Fruit fly (Drosophila melanogaster): ENCODE results near the gene CG8003.

CG8003 gene

dm6 chr3L:10647158-10647557, 14.1 kb upstream of the CG8003 start:
- no peak for TF ChIP-seq h (optimal IDR thresholded peaks at IDR 0.05)
- no peak for TF ChIP-seq psq (optimal IDR thresholded peaks at IDR 0.05)
- no peak for TF ChIP-seq ttk (optimal IDR thresholded peaks at IDR 0.05)
- TF ChIP-seq Myc (optimal IDR thresholded peaks at IDR 0.05): no peak
- no peak for TF ChIP-seq insv (optimal IDR thresholded peaks at IDR 0.05)
- TF ChIP-seq Sin3A (optimal IDR thresholded peaks at IDR 0.05): no peak

- TF ChIP-seq Sin3A (optimal IDR thresholded peaks at IDR 0.05): no peak
- no peak for TF ChIP-seq Myc (optimal IDR thresholded peaks at IDR 0.05)
- no peak for TF ChIP-seq psq (optimal IDR thresholded peaks at IDR 0.05)
- no peak for TF ChIP-seq insv (optimal IDR thresholded peaks at IDR 0.05)
- TF ChIP-seq ttk (optimal IDR thresholded peaks at IDR 0.05): no peak
- no peak for TF ChIP-seq h (optimal IDR thresholded peaks at IDR 0.05)
Observed at dm6 chr3L:10648431-10648830, 12.8 kb upstream of the CG8003 start.

dm6 chr3L:10651271-10651670, 10.0 kb upstream of the CG8003 start:
- TF ChIP-seq h (optimal IDR thresholded peaks at IDR 0.05) (no peak), Sin3A (optimal IDR thresholded peaks at IDR 0.05) (no peak), Myc (optimal IDR thresholded peaks at IDR 0.05) (no peak), psq (optimal IDR thresholded peaks at IDR 0.05) (no peak), insv (optimal IDR thresholded peaks at IDR 0.05) (no peak), ttk (optimal IDR thresholded peaks at IDR 0.05) (no peak)

- TF ChIP-seq Sin3A (optimal IDR thresholded peaks at IDR 0.05): no peak
- no peak for TF ChIP-seq ttk (optimal IDR thresholded peaks at IDR 0.05)
- TF ChIP-seq insv (optimal IDR thresholded peaks at IDR 0.05): no peak
- TF ChIP-seq psq (optimal IDR thresholded peaks at IDR 0.05): no peak
- no peak for TF ChIP-seq Myc (optimal IDR thresholded peaks at IDR 0.05)
- TF ChIP-seq h (optimal IDR thresholded peaks at IDR 0.05): no peak
Observed at dm6 chr3L:10652487-10652886, 8.8 kb upstream of the CG8003 start.

- TF ChIP-seq h (optimal IDR thresholded peaks at IDR 0.05) (no peak), insv (optimal IDR thresholded peaks at IDR 0.05) (no peak), Sin3A (optimal IDR thresholded peaks at IDR 0.05) (no peak), psq (optimal IDR thresholded peaks at IDR 0.05) (no peak), Myc (optimal IDR thresholded peaks at IDR 0.05) (no peak)
Observed at dm6 chr3L:10654439-10654838, 6.8 kb upstream of the CG8003 start.

- TF ChIP-seq Sin3A (optimal IDR thresholded peaks at IDR 0.05) (no peak), insv (optimal IDR thresholded peaks at IDR 0.05) (no peak), h (optimal IDR thresholded peaks at IDR 0.05) (no peak), ttk (optimal IDR thresholded peaks at IDR 0.05) (no peak), psq (optimal IDR thresholded peaks at IDR 0.05) (no peak), Myc (optimal IDR thresholded peaks at IDR 0.05) (no peak)
Observed at dm6 chr3L:10656451-10657198, 4.7 kb upstream of the CG8003 start.

- TF ChIP-seq ttk (optimal IDR thresholded peaks at IDR 0.05): no peak
- no peak for TF ChIP-seq psq (optimal IDR thresholded peaks at IDR 0.05)
- no peak for TF ChIP-seq Sin3A (optimal IDR thresholded peaks at IDR 0.05)
- no peak for TF ChIP-seq Myc (optimal IDR thresholded peaks at IDR 0.05)
- no peak for TF ChIP-seq h (optimal IDR thresholded peaks at IDR 0.05)
- no peak for TF ChIP-seq insv (optimal IDR thresholded peaks at IDR 0.05)
Observed at dm6 chr3L:10657311-10657710, 4.0 kb upstream of the CG8003 start.

- TF ChIP-seq insv (optimal IDR thresholded peaks at IDR 0.05) (no peak), h (optimal IDR thresholded peaks at IDR 0.05) (no peak), psq (optimal IDR thresholded peaks at IDR 0.05) (no peak), Myc (optimal IDR thresholded peaks at IDR 0.05) (no peak), Sin3A (optimal IDR thresholded peaks at IDR 0.05) (no peak)
Observed at dm6 chr3L:10658362-10659127, 2.7 kb upstream of the CG8003 start.

- TF ChIP-seq psq (optimal IDR thresholded peaks at IDR 0.05) (no peak), insv (optimal IDR thresholded peaks at IDR 0.05) (no peak), ttk (optimal IDR thresholded peaks at IDR 0.05) (no peak), Sin3A (optimal IDR thresholded peaks at IDR 0.05) (no peak), Myc (optimal IDR thresholded peaks at IDR 0.05) (no peak), h (optimal IDR thresholded peaks at IDR 0.05) (no peak)
Observed at dm6 chr3L:10659524-10659923, 1.8 kb upstream of the CG8003 start.

dm6 chr3L:10659993-10660743, 1.1 kb upstream of the CG8003 start:
- TF ChIP-seq insv (optimal IDR thresholded peaks at IDR 0.05) (no peak), h (optimal IDR thresholded peaks at IDR 0.05) (no peak), Sin3A (optimal IDR thresholded peaks at IDR 0.05) (no peak), Myc (optimal IDR thresholded peaks at IDR 0.05) (no peak), ttk (optimal IDR thresholded peaks at IDR 0.05) (no peak), psq (optimal IDR thresholded peaks at IDR 0.05) (no peak)

- TF ChIP-seq Myc (optimal IDR thresholded peaks at IDR 0.05): no peak
- no peak for TF ChIP-seq insv (optimal IDR thresholded peaks at IDR 0.05)
- no peak for TF ChIP-seq ttk (optimal IDR thresholded peaks at IDR 0.05)
Observed at dm6 chr3L:10663190-10663763, 2.0 kb downstream of the CG8003 start, which contains the start of gene Adi1. Adi1 (plus strand) TSS chr3L:10663376.

All from Kc167 (cell line).